Fruit fly (Drosophila melanogaster) whole organism, embryonic: ENCODE data around the gene CG43245.
A peak's percentile ranks its signal among the peaks of the same experiment; 100 is the strongest.

ENCODE experiments used
- Abd-B ChIP-seq: fragments of 200-800 bp; sonication (Bioruptor generic); optimal IDR thresholded peaks from 2 replicates; lab custom pipeline; 2018; ENCODE audit warnings: missing biosample characterization, mild to moderate bottlenecking, missing genetic modification characterization, moderate library complexity
- Bdp1 ChIP-seq: fragments of 200-800 bp; sonication (Bioruptor generic); optimal IDR thresholded peaks from 3 replicates; lab custom pipeline; 2016; ENCODE audit warnings: missing biosample characterization, missing genetic modification characterization
- Blimp-1 ChIP-seq: fragments of 200-800 bp; sonication (Bioruptor generic); optimal IDR thresholded peaks from 3 replicates; lab custom pipeline; 2018; ENCODE audit warnings: missing biosample characterization, missing genetic modification characterization, mild to moderate bottlenecking, moderate library complexity, missing genetic modification reagents
- BtbVII ChIP-seq: fragments of 200-800 bp; sonication (Bioruptor generic); optimal IDR thresholded peaks from 3 replicates; lab custom pipeline; 2017; ENCODE audit warnings: missing biosample characterization, mild to moderate bottlenecking, missing genetic modification characterization
- CG10366 ChIP-seq: fragments of 200-800 bp; sonication (Bioruptor generic); IDR thresholded peaks from 2 replicates; pipeline ENCODE4 v1.3.6; 2022; ENCODE audit warnings: missing biosample characterization, missing genetic modification characterization
- CG11093 ChIP-seq: fragments of 200-800 bp; sonication (Bioruptor generic); IDR thresholded peaks from 3 replicates; pipeline ENCODE4 v1.3.6; 2022; ENCODE audit warnings: missing biosample characterization, missing genetic modification characterization
- CG11398 ChIP-seq: fragments of 200-800 bp; sonication (Bioruptor generic); optimal IDR thresholded peaks from 2 replicates; lab custom pipeline; 2016; ENCODE audit warnings: missing biosample characterization, missing genetic modification characterization
- CG16813 ChIP-seq: fragments of 200-800 bp; sonication (Bioruptor generic); IDR thresholded peaks from 3 replicates; pipeline ENCODE4 v1.3.6; 2022; ENCODE audit warnings: missing biosample characterization, missing genetic modification characterization; ENCODE audit not compliant: partially characterized antibody
- CG16815 ChIP-seq: fragments of 200-800 bp; sonication (Bioruptor generic); optimal IDR thresholded peaks from 3 replicates; lab custom pipeline; 2017; ENCODE audit warnings: missing biosample characterization, mild to moderate bottlenecking, missing genetic modification characterization
- CG17361 ChIP-seq: fragments of 200-800 bp; sonication (Bioruptor generic); IDR thresholded peaks from 3 replicates; pipeline ENCODE4 v1.3.6; 2022; ENCODE audit warnings: missing biosample characterization, missing genetic modification characterization
- CG1832 ChIP-seq: fragments of 200-800 bp; sonication (Bioruptor generic); optimal IDR thresholded peaks from 2 replicates; lab custom pipeline; 2017; ENCODE audit warnings: missing biosample characterization, mild to moderate bottlenecking, missing genetic modification characterization, inconsistent platforms
- CG18476 ChIP-seq: fragments of 200-800 bp; sonication (Bioruptor generic); optimal IDR thresholded peaks from 2 replicates; lab custom pipeline; 2016; ENCODE audit warnings: missing biosample characterization, mild to moderate bottlenecking, missing genetic modification characterization
- CG18599 ChIP-seq: fragments of 200-800 bp; sonication (Bioruptor generic); optimal IDR thresholded peaks from 3 replicates; lab custom pipeline; 2017; ENCODE audit warnings: missing biosample characterization, missing genetic modification characterization, mild to moderate bottlenecking, moderate library complexity, missing genetic modification reagents
- CG18619 ChIP-seq: fragments of 200-800 bp; sonication (Bioruptor generic); optimal IDR thresholded peaks from 3 replicates; lab custom pipeline; 2017; ENCODE audit warnings: missing biosample characterization, mild to moderate bottlenecking, missing genetic modification characterization
- CG30020 ChIP-seq: fragments of 200-800 bp; optimal IDR thresholded peaks from 2 replicates; lab custom pipeline; 2019; ENCODE audit warnings: missing biosample characterization, mild to moderate bottlenecking, missing genetic modification characterization, moderate library complexity
- CG31388 ChIP-seq: fragments of 200-800 bp; sonication (Bioruptor generic); optimal IDR thresholded peaks from 2 replicates; lab custom pipeline; 2016; ENCODE audit warnings: missing biosample characterization, missing genetic modification characterization
- CG31441 ChIP-seq: fragments of 200-800 bp; sonication (Bioruptor generic); IDR thresholded peaks from 2 replicates; pipeline ENCODE4 v1.3.6; 2022; ENCODE audit warnings: missing biosample characterization, missing genetic modification characterization
- CG32532 ChIP-seq: fragments of 200-800 bp; sonication (Bioruptor generic); IDR thresholded peaks from 2 replicates; pipeline ENCODE4 v1.3.6; 2022; ENCODE audit warnings: missing biosample characterization, missing genetic modification characterization
- CG6654 ChIP-seq: fragments of 200-800 bp; sonication (Bioruptor generic); optimal IDR thresholded peaks from 2 replicates; lab custom pipeline; 2017; ENCODE audit warnings: missing biosample characterization, mild to moderate bottlenecking, missing genetic modification characterization
- CG8359 ChIP-seq: fragments of 200-800 bp; sonication (Bioruptor generic); optimal IDR thresholded peaks from 2 replicates; lab custom pipeline; 2017; ENCODE audit warnings: missing biosample characterization, mild to moderate bottlenecking, missing genetic modification characterization, borderline replicate concordance
- CG8765 ChIP-seq: fragments of 200-800 bp; sonication (Bioruptor generic); IDR thresholded peaks from 2 replicates; pipeline ENCODE4 v1.3.6; 2022; ENCODE audit warnings: missing biosample characterization, missing genetic modification characterization
- CG9727 ChIP-seq: fragments of 200-800 bp; sonication (Bioruptor generic); optimal IDR thresholded peaks from 3 replicates; lab custom pipeline; 2017; ENCODE audit warnings: missing biosample characterization, mild to moderate bottlenecking, missing genetic modification characterization
- E2f2 ChIP-seq: fragments of 200-800 bp; sonication (Bioruptor generic); IDR thresholded peaks from 2 replicates; pipeline ENCODE4 v1.3.6; 2022; ENCODE audit warnings: missing biosample characterization, missing genetic modification characterization
- Eip74EF ChIP-seq, 2 experiments: fragments of 200-800 bp in 1 of 2; fragments of >200 bp in 1 of 2; sonication (Bioruptor generic) in 1 of 2; optimal IDR thresholded peaks; 2 replicates each; lab custom pipeline; 2017 to 2019; ENCODE audit warnings: missing biosample characterization in 2 of 2, missing genetic modification characterization in 2 of 2, mild to moderate bottlenecking in 1 of 2, moderate library complexity in 1 of 2
- Gug ChIP-seq: fragments of 200-800 bp; sonication (Bioruptor generic); IDR thresholded peaks from 4 replicates; pipeline ENCODE4 v1.3.6; 2022; ENCODE audit warnings: missing biosample characterization, missing genetic modification characterization
- HHEX ChIP-seq: fragments of 200-800 bp; sonication (Bioruptor generic); optimal IDR thresholded peaks from 3 replicates; lab custom pipeline; 2017; ENCODE audit warnings: missing biosample characterization, mild to moderate bottlenecking, missing genetic modification characterization, missing genetic modification reagents
- Hey ChIP-seq: fragments of 200-800 bp; sonication (Bioruptor generic); optimal IDR thresholded peaks from 3 replicates; lab custom pipeline; 2018; ENCODE audit warnings: missing biosample characterization, mild to moderate bottlenecking, missing genetic modification characterization
- Hr51 ChIP-seq, 2 experiments: fragments of 200-800 bp; sonication (Bioruptor generic); optimal IDR thresholded peaks; 2 replicates in 1 of 2; 3 replicates in 1 of 2; lab custom pipeline; 2016 to 2018; ENCODE audit warnings: missing biosample characterization in 2 of 2, missing genetic modification characterization in 2 of 2, mild to moderate bottlenecking in 1 of 2, moderate library complexity in 1 of 2
- MBD-R2 ChIP-seq: fragments of 200-800 bp; sonication (Bioruptor generic); IDR thresholded peaks from 2 replicates; pipeline ENCODE4 v1.3.6; 2022; ENCODE audit warnings: missing biosample characterization, missing genetic modification characterization
- MTF-1 ChIP-seq: fragments of 200-800 bp; sonication (Bioruptor generic); optimal IDR thresholded peaks from 2 replicates; lab custom pipeline; 2018; ENCODE audit warnings: missing biosample characterization, mild to moderate bottlenecking, missing genetic modification characterization, borderline replicate concordance
- Mes4 ChIP-seq: fragments of 200-800 bp; sonication (Bioruptor generic); optimal IDR thresholded peaks from 2 replicates; lab custom pipeline; 2016; ENCODE audit warnings: missing biosample characterization, missing genetic modification characterization
- NC2β ChIP-seq: fragments of 200-800 bp; sonication (Bioruptor generic); optimal IDR thresholded peaks from 2 replicates; lab custom pipeline; 2016; ENCODE audit warnings: missing biosample characterization, missing genetic modification characterization
- Ssrp ChIP-seq: fragments of 200-800 bp; sonication (Bioruptor generic); optimal IDR thresholded peaks from 2 replicates; lab custom pipeline; 2018; ENCODE audit warnings: missing biosample characterization, mild to moderate bottlenecking, missing genetic modification characterization, moderate library complexity
- Tbp ChIP-seq: fragments of >200 bp; optimal IDR thresholded peaks from 2 replicates; lab custom pipeline; 2018; ENCODE audit warnings: missing biosample characterization, missing genetic modification characterization
- ac ChIP-seq: fragments of 200-800 bp; sonication (Bioruptor generic); optimal IDR thresholded peaks from 3 replicates; lab custom pipeline; 2017; ENCODE audit warnings: missing biosample characterization, mild to moderate bottlenecking, missing genetic modification characterization
- ems ChIP-seq: fragments of 200-800 bp; sonication (Bioruptor generic); optimal IDR thresholded peaks from 3 replicates; lab custom pipeline; 2016; ENCODE audit warnings: missing biosample characterization, missing genetic modification characterization
- ftz-f1 ChIP-seq: fragments of 200-800 bp; sonication (Bioruptor generic); optimal IDR thresholded peaks from 2 replicates; lab custom pipeline; 2016; ENCODE audit warnings: missing biosample characterization, missing genetic modification characterization
- gfzf ChIP-seq: fragments of 200-800 bp; sonication (Bioruptor generic); optimal IDR thresholded peaks from 2 replicates; lab custom pipeline; 2016; ENCODE audit warnings: missing biosample characterization, mild to moderate bottlenecking, missing genetic modification characterization, moderate library complexity
- gro ChIP-seq: fragments of 200-800 bp; sonication (Bioruptor generic); optimal IDR thresholded peaks from 2 replicates; lab custom pipeline; 2016; ENCODE audit warnings: missing biosample characterization, missing genetic modification characterization
- gsb-n ChIP-seq: fragments of 200-800 bp; sonication (Bioruptor generic); optimal IDR thresholded peaks from 3 replicates; lab custom pipeline; 2018; ENCODE audit warnings: missing biosample characterization, mild to moderate bottlenecking, missing genetic modification characterization
- inv ChIP-seq: fragments of 200-800 bp; sonication (Bioruptor generic); IDR thresholded peaks from 2 replicates; pipeline ENCODE4 v1.3.6; 2022; ENCODE audit warnings: missing biosample characterization, missing genetic modification characterization; ENCODE audit not compliant: partially characterized antibody
- kni ChIP-seq: fragments of 200-800 bp; sonication (Bioruptor generic); optimal IDR thresholded peaks from 3 replicates; lab custom pipeline; 2017; ENCODE audit warnings: mild to moderate bottlenecking, missing biosample characterization, missing genetic modification reagents, missing genetic modification characterization
- psq ChIP-seq: fragments of 200-800 bp; sonication (Bioruptor generic); optimal IDR thresholded peaks from 2 replicates; lab custom pipeline; 2017; ENCODE audit warnings: missing biosample characterization, missing genetic modification characterization
- sc ChIP-seq, 3 experiments: fragments of >200 bp in 2 of 3; fragments of 200-800 bp in 1 of 3; sonication (Bioruptor generic) in 1 of 3; optimal IDR thresholded peaks; 2 replicates in 2 of 3; 3 replicates in 1 of 3; lab custom pipeline; 2017; ENCODE audit warnings: mild to moderate bottlenecking in 1 of 3, missing biosample characterization in 1 of 3, missing genetic modification characterization in 1 of 3, missing genetic modification reagents in 1 of 3
- stc ChIP-seq: fragments of 200-800 bp; sonication (Bioruptor generic); IDR thresholded peaks from 2 replicates; pipeline ENCODE4 v1.3.6; 2022; ENCODE audit warnings: missing biosample characterization, missing genetic modification characterization
- usp ChIP-seq: fragments of >200 bp; optimal IDR thresholded peaks from 2 replicates; lab custom pipeline; 2017; ENCODE audit warnings: missing biosample characterization, missing genetic modification characterization
- wdn ChIP-seq: fragments of 200-800 bp; sonication (Bioruptor generic); IDR thresholded peaks from 2 replicates; pipeline ENCODE4 v1.3.6; 2022; ENCODE audit warnings: missing biosample characterization, missing genetic modification characterization
- wek ChIP-seq: fragments of 200-800 bp; sonication (Bioruptor generic); optimal IDR thresholded peaks from 3 replicates; lab custom pipeline; 2018; ENCODE audit warnings: missing biosample characterization, mild to moderate bottlenecking, missing genetic modification characterization, moderate library complexity

Gene CG43245

dm6 chr3L:10772527-10773184 is 931 bp downstream of the CG43245 start (continued):
- peak; percentile 60 for TF ChIP-seq kni (GFP tag; lab: Kevin White, UChicago)
- TF ChIP-seq CG1832 (GFP tag; lab: Kevin White, UChicago), result no peak
- TF ChIP-seq Gug, result no peak
- TF ChIP-seq CG9727, result peak; percentile 88
- TF ChIP-seq wdn (GFP tag; lab: Robert Waterston, UW), result no peak
- TF ChIP-seq psq, result no peak
- no peak for TF ChIP-seq BtbVII (GFP tag; lab: Kevin White, UChicago)
- TF ChIP-seq inv (GFP tag; lab: Robert Waterston, UW), result no peak
- peak in 1 of 2 experiments; percentile 49 for TF ChIP-seq Hr51 (GFP tag; optimal IDR thresholded peaks at IDR 0.05; lab: Kevin White, UChicago)
- no peak for TF ChIP-seq wek (GFP tag; lab: Kevin White, UChicago)
- TF ChIP-seq usp (GFP tag; lab: Kevin White, UChicago), result no peak
- peak; percentile 86 for TF ChIP-seq CG31441 (GFP tag; lab: Robert Waterston, UW)
- TF ChIP-seq Abd-B (GFP tag; lab: Kevin White, UChicago), result peak; percentile 37
- TF ChIP-seq CG18619 (GFP tag; lab: Kevin White, UChicago), result peak; percentile 65
- TF ChIP-seq NC2β, result no peak
- peak; percentile 46 for TF ChIP-seq HHEX (GFP tag; lab: Kevin White, UChicago)
- TF ChIP-seq Blimp-1, result peak; percentile 67
- no peak for TF ChIP-seq CG18476 (GFP tag; lab: Kevin White, UChicago)
- no peak for TF ChIP-seq CG31388
- TF ChIP-seq ems (GFP tag; lab: Kevin White, UChicago), result no peak
- no peak for TF ChIP-seq CG11398 (GFP tag; lab: Kevin White, UChicago)
- no peak for TF ChIP-seq MBD-R2
- peak; percentile 85 for TF ChIP-seq CG17361 (GFP tag; lab: Robert Waterston, UW)
- peak; percentile 89 for TF ChIP-seq gsb-n
- no peak for TF ChIP-seq ftz-f1 (GFP tag; lab: Kevin White, UChicago)
- TF ChIP-seq CG8359 (GFP tag; lab: Kevin White, UChicago), result peak; percentile 40
- peak; percentile 9 for TF ChIP-seq Bdp1
- TF ChIP-seq gro (GFP tag; lab: Kevin White, UChicago), result no peak
- no peak for TF ChIP-seq CG16813
- TF ChIP-seq CG32532 (GFP tag; lab: Robert Waterston, UW), result peak; percentile 64
- peak; percentile 65 for TF ChIP-seq CG18599 (GFP tag; lab: Kevin White, UChicago)
- no peak for TF ChIP-seq Mes4 (GFP tag; lab: Kevin White, UChicago)
- TF ChIP-seq CG16815 (GFP tag; lab: Kevin White, UChicago), result peak; percentile 59
- TF ChIP-seq stc (GFP tag; lab: Robert Waterston, UW), result 0 out of 2 replicates have a peak, but pooled peaks have one; percentile 31
- peak; percentile 52; the same call in 1 of the 3 replicates for TF ChIP-seq CG11093 (GFP tag; lab: Robert Waterston, UW)
- no peak for TF ChIP-seq Hey (tag; lab: Kevin White, UChicago)
- TF ChIP-seq ac (GFP tag; lab: Kevin White, UChicago), result peak; percentile 47
- TF ChIP-seq Eip74EF (GFP tag; optimal IDR thresholded peaks at IDR 0.05; lab: Kevin White, UChicago), result peak in 1 of 2 experiments; percentile 67
- TF ChIP-seq CG10366 (GFP tag; lab: Robert Waterston, UW), result peak; percentile 57
- no peak for TF ChIP-seq CG6654 (GFP tag; lab: Kevin White, UChicago)
- TF ChIP-seq CG8765 (GFP tag; lab: Robert Waterston, UW), result no peak
- TF ChIP-seq Ssrp, result peak; percentile 83
- no peak for TF ChIP-seq gfzf (GFP tag; lab: Kevin White, UChicago)
- TF ChIP-seq E2f2 (GFP tag; lab: Robert Waterston, UW), result peak; percentile 18; the same call in 1 of the 2 replicates
- peak; percentile 53 for TF ChIP-seq CG30020 (tag; lab: Kevin White, UChicago)
- no peak for TF ChIP-seq sc (optimal IDR thresholded peaks at IDR 0.05; lab: Kevin White, UChicago)
- TF ChIP-seq sc (GFP tag; optimal IDR thresholded peaks at IDR 0.05; lab: Kevin White, UChicago), result peak; percentile 70
- no peak for TF ChIP-seq Tbp
- no peak for TF ChIP-seq MTF-1 (GFP tag; lab: Kevin White, UChicago)
